Worm (Caenorhabditis elegans) whole organism, mixed stage, embryonic: ENCODE results near the gene taf-9.

ENCODE experiments used
- blmp-1 ChIP-seq: fragments of 150-350 bp; optimal IDR thresholded peaks from 2 replicates; lab custom pipeline; 2014; ENCODE audit warnings: missing biosample characterization, missing genetic modification characterization
- ceh-83 ChIP-seq: fragments of 200-800 bp; sonication (Bioruptor generic); optimal IDR thresholded peaks from 2 replicates; lab custom pipeline; 2018; ENCODE audit warnings: mild to moderate bottlenecking, missing genetic modification characterization, missing compliant biosample characterization
- nhr-237 ChIP-seq: fragments of 150-350 bp; optimal IDR thresholded peaks from 2 replicates; lab custom pipeline; 2014; ENCODE audit warnings: missing biosample characterization, missing genetic modification characterization
- pha-4 ChIP-seq: fragments of 150-350 bp; optimal IDR thresholded peaks from 2 replicates; lab custom pipeline; 2018; ENCODE audit warnings: missing biosample characterization, missing genetic modification reagents, missing genetic modification characterization

DNA sequence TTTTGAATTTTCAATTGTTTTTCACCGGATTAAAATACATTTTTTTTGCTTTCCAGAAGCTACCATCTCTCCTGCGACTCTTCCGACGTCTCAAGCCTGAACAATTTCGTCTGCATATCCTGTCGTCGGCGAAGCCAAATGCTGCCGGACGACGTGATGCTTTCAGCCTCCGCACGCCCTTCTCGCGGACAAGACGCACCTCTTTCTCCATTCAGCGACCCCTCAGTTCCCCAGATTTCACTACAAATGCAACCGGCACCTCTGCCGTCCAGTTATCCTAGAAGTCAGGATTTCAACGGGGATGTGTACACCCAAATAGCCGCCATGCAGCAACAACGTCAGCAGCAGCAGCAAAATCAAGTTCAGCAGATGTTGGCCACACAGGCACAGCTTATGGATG is 20.2 kb downstream of the taf-9 start:
- TF ChIP-seq nhr-237 (tag; lab: Kevin White, UChicago) (no peak), ceh-83 (GFP tag; lab: Kevin White, UChicago) (no peak), pha-4 (tag; lab: Kevin White, UChicago) (no peak), blmp-1 (tag; lab: Kevin White, UChicago) (no peak)
